Fruit fly (Drosophila melanogaster): Measurements from ENCODE around the gene CG46339.

Gene CG46339

DNA sequence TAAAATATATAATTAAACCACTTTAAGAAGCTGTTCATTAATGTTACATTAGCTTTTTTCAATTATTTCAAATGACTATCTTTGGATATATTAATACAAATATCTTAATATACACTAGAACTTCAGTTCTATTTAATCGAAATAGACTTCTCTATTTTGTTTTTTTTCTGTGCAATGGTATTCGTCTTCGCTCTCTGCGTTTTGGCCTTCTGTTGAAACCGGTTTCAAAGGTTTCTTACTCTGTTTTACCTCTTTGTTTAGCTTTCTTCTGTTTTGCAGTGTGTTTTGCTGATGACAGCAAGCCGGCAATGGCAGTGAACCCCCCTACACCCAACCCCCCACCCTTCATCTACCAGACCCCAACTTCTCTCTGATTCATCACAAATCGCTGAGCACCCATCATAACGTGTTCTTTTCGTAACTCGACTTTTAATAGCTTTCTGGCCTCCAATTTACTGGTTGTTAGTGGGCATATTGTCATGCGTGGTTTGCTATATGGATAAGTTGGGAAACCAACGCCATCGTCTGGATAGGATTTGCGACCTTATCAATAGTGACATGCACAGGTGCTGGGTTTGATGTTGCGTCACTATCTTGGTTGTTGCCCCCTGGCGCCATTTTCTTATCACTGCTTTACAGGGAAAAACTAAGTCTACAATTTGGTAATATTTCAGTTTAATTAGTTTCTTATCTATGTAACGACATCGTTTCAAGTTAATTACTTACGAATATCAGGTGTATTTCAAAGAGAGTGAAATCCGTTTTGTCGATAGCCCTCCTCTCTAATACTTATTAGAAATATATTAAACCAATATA is 53.5 kb downstream of the CG46339 start (continued):
- TF ChIP-seq Eip74EF (GFP tag; optimal IDR thresholded peaks at IDR 0.05): no peak
- TF ChIP-seq NFAT (GFP tag; IDR thresholded peaks at IDR 0.05): no peak
- TF ChIP-seq zen2 (GFP tag; IDR thresholded peaks at IDR 0.05; ENCODE audit: partially characterized antibody): no peak
- TF ChIP-seq CG12942 (GFP tag; optimal IDR thresholded peaks at IDR 0.05): no peak
- TF ChIP-seq CG6254 (GFP tag; optimal IDR thresholded peaks at IDR 0.05): no peak
- TF ChIP-seq CG5245 (GFP tag; optimal IDR thresholded peaks at IDR 0.05): no peak
- no peak for TF ChIP-seq Fer2 (tag; optimal IDR thresholded peaks at IDR 0.05)
- peak; percentile 49 for TF ChIP-seq Vsx1 (GFP tag; optimal IDR thresholded peaks at IDR 0.05)
- peak; percentile 43 for TF ChIP-seq grau (tag; optimal IDR thresholded peaks at IDR 0.05)
- no peak for TF ChIP-seq CG17612 (GFP tag; IDR thresholded peaks at IDR 0.05)
- TF ChIP-seq CG1233 (GFP tag; optimal IDR thresholded peaks at IDR 0.05): no peak
- no peak for TF ChIP-seq dimm (GFP tag; IDR thresholded peaks at IDR 0.05)
- no peak for TF ChIP-seq CG1832 (GFP tag; optimal IDR thresholded peaks at IDR 0.05)
- no peak for TF ChIP-seq HmgZ (tag; optimal IDR thresholded peaks at IDR 0.05)
- no peak for TF ChIP-seq CG6854 (GFP tag; optimal IDR thresholded peaks at IDR 0.05)
- no peak for TF ChIP-seq CG10321 (GFP tag; IDR thresholded peaks at IDR 0.05)
- TF ChIP-seq zen (tag; optimal IDR thresholded peaks at IDR 0.05): no peak
- no peak for TF ChIP-seq Ada2b (GFP tag; IDR thresholded peaks at IDR 0.05)
- no peak for TF ChIP-seq scrt (GFP tag; optimal IDR thresholded peaks at IDR 0.05)
- peak; percentile 36 for TF ChIP-seq CG15269 (tag; optimal IDR thresholded peaks at IDR 0.05)
- TF ChIP-seq H15 (GFP tag; IDR thresholded peaks at IDR 0.05): no peak
- no peak for TF ChIP-seq prd (optimal IDR thresholded peaks at IDR 0.05)
- TF ChIP-seq prd (GFP tag; IDR thresholded peaks at IDR 0.05): no peak
- no peak for TF ChIP-seq nerfin-2 (GFP tag; IDR thresholded peaks at IDR 0.05; ENCODE audit: partially characterized antibody)
- TF ChIP-seq gro (GFP tag; optimal IDR thresholded peaks at IDR 0.05): no peak
- no peak for TF ChIP-seq CG4328 (GFP tag; optimal IDR thresholded peaks at IDR 0.05)
- TF ChIP-seq H2.0 (GFP tag; IDR thresholded peaks at IDR 0.05): no peak
- no peak for TF ChIP-seq CG11723 (GFP tag; optimal IDR thresholded peaks at IDR 0.05)
- peak; percentile 37 for TF ChIP-seq CG13894 (tag; optimal IDR thresholded peaks at IDR 0.05)
- peak; percentile 41 for TF ChIP-seq CG34376 (GFP tag; optimal IDR thresholded peaks at IDR 0.05)
- no peak for TF ChIP-seq tx (GFP tag; optimal IDR thresholded peaks at IDR 0.05)
- no peak for TF ChIP-seq CG4730 (GFP tag; IDR thresholded peaks at IDR 0.05)
- no peak for TF ChIP-seq CG3847 (GFP tag; IDR thresholded peaks at IDR 0.05)
- TF ChIP-seq CG17802 (tag; optimal IDR thresholded peaks at IDR 0.05): no peak
- TF ChIP-seq trh (GFP tag; optimal IDR thresholded peaks at IDR 0.05): no peak
- TF ChIP-seq danr (GFP tag; IDR thresholded peaks at IDR 0.05): no peak
- TF ChIP-seq CG31388 (GFP tag; optimal IDR thresholded peaks at IDR 0.05): no peak
- no peak for TF ChIP-seq CG9609 (GFP tag; optimal IDR thresholded peaks at IDR 0.05)
- TF ChIP-seq esg (GFP tag; conservative IDR thresholded peaks at IDR 0.05): no peak
- no peak for TF ChIP-seq bigmax (GFP tag; optimal IDR thresholded peaks at IDR 0.05)
- peak; percentile 97 for TF ChIP-seq chinmo (GFP tag; IDR thresholded peaks at IDR 0.05; ENCODE audit: partially characterized antibody)
- no peak for TF ChIP-seq CG7357 (GFP tag; IDR thresholded peaks at IDR 0.05)
- TF ChIP-seq Ets65A (GFP tag): no peak
- peak in 1 of 2 experiments; percentile 15 for TF ChIP-seq Hr78 (GFP tag; optimal IDR thresholded peaks at IDR 0.05)
- TF ChIP-seq fru (optimal IDR thresholded peaks at IDR 0.05): no peak
- no peak for TF ChIP-seq CG32767 (GFP tag; IDR thresholded peaks at IDR 0.05)
- no peak for TF ChIP-seq gfzf (GFP tag; optimal IDR thresholded peaks at IDR 0.05)
- no peak for TF ChIP-seq dpn (GFP tag; optimal IDR thresholded peaks at IDR 0.05)
- TF ChIP-seq Lim3 (GFP tag; IDR thresholded peaks at IDR 0.05): peak; percentile 54; the same call in 1 of the 2 replicates
- TF ChIP-seq CG7271 (tag; optimal IDR thresholded peaks at IDR 0.05): no peak
